Worm (Caenorhabditis elegans) whole organism, L2 larva: ENCODE results near the gene cts-1.

Experiments
- C34F6.9 ChIP-seq: fragments of 150-350 bp; optimal IDR thresholded peaks from 2 replicates; lab custom pipeline; 2014; ENCODE audit warnings: missing biosample characterization, missing genetic modification characterization
- Y55F3AM.14 ChIP-seq: fragments of 200-800 bp; sonication (Bioruptor generic); optimal IDR thresholded peaks from 2 replicates; lab custom pipeline; 2018; ENCODE audit warnings: mild to moderate bottlenecking, missing genetic modification characterization, missing compliant biosample characterization
- ZK546.5 ChIP-seq: sonication (generic microtip); optimal IDR thresholded peaks from 2 replicates; lab custom pipeline; 2017; ENCODE audit warnings: missing biosample characterization, missing genetic modification characterization
- alr-1 ChIP-seq: fragments of 150-350 bp; optimal IDR thresholded peaks from 2 replicates; lab custom pipeline; 2014; ENCODE audit warnings: missing biosample characterization, missing genetic modification characterization
- aly-2 ChIP-seq: fragments of 150-350 bp; optimal IDR thresholded peaks from 2 replicates; lab custom pipeline; 2014; ENCODE audit warnings: missing biosample characterization, missing genetic modification characterization
- ama-1 ChIP-seq: fragments of 150-350 bp; optimal IDR thresholded peaks from 2 replicates; lab custom pipeline; 2018; ENCODE audit warnings: inconsistent platforms
- blmp-1 ChIP-seq: sonication (generic microtip); optimal IDR thresholded peaks from 2 replicates; lab custom pipeline; 2017; ENCODE audit warnings: missing genetic modification characterization, mild to moderate bottlenecking, missing compliant biosample characterization, antibody characterized with exemption, moderate library complexity; ENCODE audit not compliant: insufficient read depth
- ceh-16 ChIP-seq: fragments of 150-350 bp; optimal IDR thresholded peaks from 2 replicates; lab custom pipeline; 2014; ENCODE audit warnings: missing biosample characterization, missing genetic modification characterization
- ceh-82 ChIP-seq: fragments of 150-350 bp; optimal IDR thresholded peaks from 2 replicates; lab custom pipeline; 2014; ENCODE audit warnings: missing biosample characterization, missing genetic modification characterization
- crh-2 ChIP-seq: sonication (generic microtip); optimal IDR thresholded peaks from 2 replicates; lab custom pipeline; 2017; ENCODE audit warnings: missing biosample characterization, missing genetic modification characterization
- dmd-4 ChIP-seq: sonication (generic microtip); optimal IDR thresholded peaks from 2 replicates; lab custom pipeline; 2017; ENCODE audit warnings: missing biosample characterization, missing genetic modification characterization
- egl-27 ChIP-seq: sonication (generic microtip); optimal IDR thresholded peaks from 3 replicates; lab custom pipeline; 2017; ENCODE audit warnings: missing biosample characterization, missing genetic modification reagents, missing genetic modification characterization
- elt-1 ChIP-seq: fragments of 150-350 bp; optimal IDR thresholded peaks from 2 replicates; lab custom pipeline; 2014; ENCODE audit warnings: missing biosample characterization, missing genetic modification characterization
- elt-3 ChIP-seq: sonication (generic microtip); optimal IDR thresholded peaks from 2 replicates; lab custom pipeline; 2017; ENCODE audit warnings: missing biosample characterization, missing genetic modification characterization
- fos-1 ChIP-seq: fragments of 150-350 bp; optimal IDR thresholded peaks from 2 replicates; lab custom pipeline; 2014; ENCODE audit warnings: missing biosample characterization, missing genetic modification characterization
- gmeb-1 ChIP-seq: fragments of 150-350 bp; optimal IDR thresholded peaks from 2 replicates; lab custom pipeline; 2014; ENCODE audit warnings: missing biosample characterization, missing genetic modification characterization
- lin-11 ChIP-seq: fragments of 150-350 bp; sonication (generic microtip); optimal IDR thresholded peaks from 2 replicates; lab custom pipeline; 2014; ENCODE audit warnings: missing biosample characterization, missing genetic modification characterization, inconsistent platforms, mixed read lengths
- lin-13 ChIP-seq: fragments of 150-350 bp; optimal IDR thresholded peaks from 2 replicates; lab custom pipeline; 2014; ENCODE audit warnings: missing biosample characterization, missing genetic modification reagents, missing genetic modification characterization
- lsy-2 ChIP-seq, 2 experiments: fragments of 150-350 bp in 1 of 2; sonication (generic microtip) in 1 of 2; optimal IDR thresholded peaks; 2 replicates each; lab custom pipeline; 2014 to 2017; ENCODE audit warnings: missing biosample characterization in 2 of 2, missing genetic modification characterization in 2 of 2
- mab-5 ChIP-seq: fragments of 150-350 bp; optimal IDR thresholded peaks from 2 replicates; lab custom pipeline; 2014; ENCODE audit warnings: missing biosample characterization, missing genetic modification characterization
- mbf-1 ChIP-seq: sonication (generic microtip); optimal IDR thresholded peaks from 2 replicates; lab custom pipeline; 2017; ENCODE audit warnings: missing biosample characterization, missing genetic modification characterization
- nhr-10 ChIP-seq: sonication (generic microtip); optimal IDR thresholded peaks from 2 replicates; lab custom pipeline; 2017; ENCODE audit warnings: missing biosample characterization, missing genetic modification characterization
- nhr-11 ChIP-seq: fragments of 150-350 bp; optimal IDR thresholded peaks from 2 replicates; lab custom pipeline; 2014; ENCODE audit warnings: missing biosample characterization, missing genetic modification characterization
- nhr-129 ChIP-seq: fragments of 150-350 bp; optimal IDR thresholded peaks from 2 replicates; lab custom pipeline; 2014; ENCODE audit warnings: missing biosample characterization, missing genetic modification characterization
- nhr-21 ChIP-seq: fragments of 150-350 bp; optimal IDR thresholded peaks from 2 replicates; lab custom pipeline; 2014; ENCODE audit warnings: missing biosample characterization, missing genetic modification characterization
- nhr-23 ChIP-seq: fragments of 150-350 bp; optimal IDR thresholded peaks from 2 replicates; lab custom pipeline; 2014; ENCODE audit warnings: missing biosample characterization, missing genetic modification reagents, missing genetic modification characterization
- nhr-237 ChIP-seq: fragments of 150-350 bp; optimal IDR thresholded peaks from 2 replicates; lab custom pipeline; 2014; ENCODE audit warnings: missing biosample characterization, missing genetic modification characterization
- nhr-25 ChIP-seq: fragments of 150-350 bp; sonication (generic microtip); optimal IDR thresholded peaks from 3 replicates; lab custom pipeline; 2014; ENCODE audit warnings: missing biosample characterization, missing genetic modification characterization
- nhr-77 ChIP-seq: fragments of 150-350 bp; optimal IDR thresholded peaks from 2 replicates; lab custom pipeline; 2014; ENCODE audit warnings: missing biosample characterization, missing genetic modification characterization
- peb-1 ChIP-seq: fragments of 150-350 bp; optimal IDR thresholded peaks from 2 replicates; lab custom pipeline; 2014; ENCODE audit warnings: missing biosample characterization, missing genetic modification characterization
- sem-4 ChIP-seq: fragments of 150-350 bp; optimal IDR thresholded peaks from 2 replicates; lab custom pipeline; 2014; ENCODE audit warnings: missing biosample characterization, missing genetic modification reagents, missing genetic modification characterization
- skn-1 ChIP-seq: sonication (generic microtip); optimal IDR thresholded peaks from 2 replicates; lab custom pipeline; 2017; ENCODE audit warnings: missing biosample characterization, missing genetic modification characterization
- sma-3 ChIP-seq: sonication (generic microtip); optimal IDR thresholded peaks from 2 replicates; lab custom pipeline; 2016; ENCODE audit warnings: missing genetic modification reagents, missing genetic modification characterization, missing compliant biosample characterization
- sma-9 ChIP-seq, 2 experiments: fragments of 150-350 bp in 1 of 2; sonication (generic microtip) in 1 of 2; optimal IDR thresholded peaks; 2 replicates each; lab custom pipeline; 2014 to 2016; ENCODE audit warnings: missing genetic modification characterization in 2 of 2, mild to moderate bottlenecking in 1 of 2, missing biosample characterization in 1 of 2, missing compliant biosample characterization in 1 of 2, missing genetic modification reagents in 1 of 2, moderate library complexity in 1 of 2
- unc-39 ChIP-seq: fragments of 150-350 bp; optimal IDR thresholded peaks from 2 replicates; lab custom pipeline; 2014; ENCODE audit warnings: missing biosample characterization, missing genetic modification characterization
- unc-55 ChIP-seq: fragments of 150-350 bp; sonication (generic microtip); optimal IDR thresholded peaks from 3 replicates; lab custom pipeline; 2014; ENCODE audit warnings: missing biosample characterization, missing genetic modification reagents, missing genetic modification characterization
- unc-62 ChIP-seq: fragments of 150-350 bp; optimal IDR thresholded peaks from 2 replicates; lab custom pipeline; 2014; ENCODE audit warnings: missing biosample characterization, missing genetic modification reagents, missing genetic modification characterization
- ztf-1 ChIP-seq: fragments of 200-800 bp; sonication (Bioruptor generic); conservative IDR thresholded peaks from 2 replicates; pipeline ENCODE4 v1.3.6; 2022; ENCODE audit warnings: missing genetic modification characterization, missing compliant biosample characterization

Gene cts-1

ce11 chrIII:10209703-10210102 is 6.7 kb downstream of the cts-1 start, which contains the start of gene T20G5.9:
Gene T20G5.9, plus strand, starts transcription at chrIII:10209840.
- TF ChIP-seq ztf-1 (GFP tag; lab: Robert Waterston, UW) (no peak), blmp-1 (no peak), nhr-129 (tag; lab: Kevin White, UChicago) (no peak), mab-5 (tag; lab: Kevin White, UChicago) (no peak), sem-4 (no peak), nhr-77 (tag; lab: Kevin White, UChicago) (no peak), C34F6.9 (tag; lab: Kevin White, UChicago) (no peak), egl-27 (tag; lab: Kevin White, UChicago) (no peak), lin-13 (no peak), mbf-1 (tag; lab: Kevin White, UChicago) (no peak), sma-9 (GFP tag; optimal IDR thresholded peaks at IDR 0.05; lab: Kevin White, UChicago) (no peak), sma-9 (tag; optimal IDR thresholded peaks at IDR 0.05; lab: Kevin White, UChicago) (no peak), skn-1 (tag; lab: Kevin White, UChicago) (no peak), gmeb-1 (tag; lab: Kevin White, UChicago) (no peak), Y55F3AM.14 (no peak)

ce11 chrIII:10206352-10206751 is 10.1 kb downstream of the cts-1 start:
- TF ChIP-seq ztf-1 (GFP tag; lab: Robert Waterston, UW), result no peak
- no peak for TF ChIP-seq mab-5 (tag; lab: Kevin White, UChicago)
- TF ChIP-seq ceh-16 (tag; lab: Kevin White, UChicago), result no peak
- TF ChIP-seq fos-1 (tag; lab: Kevin White, UChicago), result no peak
- TF ChIP-seq ama-1 (lab: Kevin White, UChicago), result no peak
- TF ChIP-seq nhr-11 (tag; lab: Kevin White, UChicago), result no peak
- TF ChIP-seq nhr-10, result no peak
- TF ChIP-seq nhr-25 (tag; lab: Kevin White, UChicago), result no peak
- TF ChIP-seq nhr-237, result no peak

ce11 chrIII:10202894-10203871 is 13.3 kb downstream of the cts-1 start, which contains the start of gene chc-1:
Gene chc-1, plus strand, starts transcription at chrIII:10203821.
- TF ChIP-seq alr-1 (tag; lab: Kevin White, UChicago) (no peak), lsy-2 (tag; optimal IDR thresholded peaks at IDR 0.05; lab: Kevin White, UChicago) (peak in 1 of 2 experiments; percentile 31), gmeb-1 (tag; lab: Kevin White, UChicago) (peak; percentile 25), dmd-4 (no peak), nhr-23 (tag; lab: Kevin White, UChicago) (no peak), crh-2 (peak; percentile 19), C34F6.9 (tag; lab: Kevin White, UChicago) (peak; percentile 50), nhr-129 (tag; lab: Kevin White, UChicago) (peak; percentile 34), Y55F3AM.14 (no peak), fos-1 (tag; lab: Kevin White, UChicago) (peak; percentile 75), unc-62 (GFP tag; lab: Kevin White, UChicago) (no peak), nhr-11 (tag; lab: Kevin White, UChicago) (no peak), unc-55 (peak; percentile 51), ztf-1 (GFP tag; lab: Robert Waterston, UW) (no peak), unc-39 (tag; lab: Kevin White, UChicago) (no peak)
- TF ChIP-seq, all 48 proteins: peak for 7

- TF ChIP-seq lin-11, result no peak
- TF ChIP-seq skn-1 (tag; lab: Kevin White, UChicago), result no peak
- no peak for TF ChIP-seq elt-1 (tag; lab: Kevin White, UChicago)
- no peak for TF ChIP-seq aly-2 (tag; lab: Kevin White, UChicago)
Observed at ce11 chrIII:10202391-10202790, 14.0 kb downstream of the cts-1 start.

ce11 chrIII:10201235-10201634 is 15.2 kb downstream of the cts-1 start, which contains the start of the genes T20G5.13 and T20G5.12:
Gene T20G5.13, minus strand, starts transcription at chrIII:10201335.
Gene T20G5.12, plus strand, starts transcription at chrIII:10201604.
- TF ChIP-seq nhr-11 (tag; lab: Kevin White, UChicago), result no peak
- TF ChIP-seq ceh-16 (tag; lab: Kevin White, UChicago), result no peak
- TF ChIP-seq nhr-21 (tag; lab: Kevin White, UChicago), result no peak
- TF ChIP-seq elt-3 (tag; lab: Kevin White, UChicago), result no peak
- TF ChIP-seq ZK546.5, result no peak
- TF ChIP-seq lin-13, result no peak
- no peak for TF ChIP-seq C34F6.9 (tag; lab: Kevin White, UChicago)
- no peak for TF ChIP-seq sma-3 (GFP tag; lab: Kevin White, UChicago)
- TF ChIP-seq ztf-1 (GFP tag; lab: Robert Waterston, UW), result no peak
- TF ChIP-seq ceh-82 (tag; lab: Kevin White, UChicago), result no peak
- TF ChIP-seq sem-4, result no peak
- no peak for TF ChIP-seq peb-1 (tag; lab: Kevin White, UChicago)
- TF ChIP-seq nhr-23 (tag; lab: Kevin White, UChicago), result no peak
- no peak for TF ChIP-seq nhr-77 (tag; lab: Kevin White, UChicago)
- no peak for TF ChIP-seq lin-11
- TF ChIP-seq mab-5 (tag; lab: Kevin White, UChicago), result no peak
- TF ChIP-seq lsy-2 (tag; optimal IDR thresholded peaks at IDR 0.05; lab: Kevin White, UChicago), result no peak
